Worm (Caenorhabditis elegans) whole organism, L4 larva: ENCODE measurements around the gene ugt-50.

Experiments used
- aly-2 ChIP-seq: sonication (generic microtip); optimal IDR thresholded peaks from 2 replicates; lab custom pipeline; 2018; ENCODE audit warnings: missing biosample characterization, missing genetic modification characterization
- ama-1 ChIP-seq: fragments of 150-350 bp; optimal IDR thresholded peaks from 2 replicates; lab custom pipeline; 2014; ENCODE audit warnings: inconsistent platforms, mixed read lengths
- ceh-32 ChIP-seq: sonication (generic microtip); optimal IDR thresholded peaks from 2 replicates; lab custom pipeline; 2016; ENCODE audit warnings: mild to moderate bottlenecking, missing genetic modification characterization, missing compliant biosample characterization; ENCODE audit not compliant: poor library complexity
- ceh-82 ChIP-seq: sonication (generic microtip); optimal IDR thresholded peaks from 2 replicates; lab custom pipeline; 2017; ENCODE audit warnings: missing biosample characterization, missing genetic modification characterization
- ces-1 ChIP-seq: fragments of 150-350 bp; sonication (generic microtip); optimal IDR thresholded peaks from 4 replicates; lab custom pipeline; 2014; ENCODE audit warnings: missing biosample characterization, missing genetic modification reagents, missing genetic modification characterization
- egl-43 ChIP-seq: fragments of 200-800 bp; sonication (Bioruptor generic); IDR thresholded peaks from 2 replicates; pipeline ENCODE4 v1.3.6; 2022; ENCODE audit warnings: missing genetic modification reagents, missing genetic modification characterization, missing compliant biosample characterization
- hlh-30 ChIP-seq: sonication (generic microtip); optimal IDR thresholded peaks from 2 replicates; lab custom pipeline; 2017; ENCODE audit warnings: antibody characterized with exemption, mild to moderate bottlenecking, missing genetic modification characterization, missing compliant biosample characterization; ENCODE audit not compliant: insufficient read depth
- hmg-1.1 ChIP-seq: fragments of 200-800 bp; sonication (Bioruptor generic); IDR thresholded peaks from 2 replicates; pipeline ENCODE4 v1.3.6; 2022; ENCODE audit warnings: missing genetic modification reagents, missing genetic modification characterization, missing compliant biosample characterization
- lin-39 ChIP-seq: fragments of 150-350 bp; optimal IDR thresholded peaks from 2 replicates; lab custom pipeline; 2014; ENCODE audit warnings: missing biosample characterization, missing genetic modification reagents, missing genetic modification characterization
- lsy-2 ChIP-seq, 2 experiments: fragments of 150-350 bp in 1 of 2; sonication (generic microtip) in 1 of 2; optimal IDR thresholded peaks; 2 replicates each; lab custom pipeline; 2014 to 2017; ENCODE audit warnings: missing biosample characterization in 2 of 2, missing genetic modification characterization in 2 of 2
- nhr-11 ChIP-seq: fragments of 150-350 bp; optimal IDR thresholded peaks from 2 replicates; lab custom pipeline; 2014; ENCODE audit warnings: missing biosample characterization, missing genetic modification characterization
- pha-4 ChIP-seq, 2 experiments: fragments of 150-350 bp in 1 of 2; fragments of 200-800 bp in 1 of 2; sonication (Bioruptor generic) in 1 of 2; IDR thresholded peaks in 1 of 2; optimal IDR thresholded peaks in 1 of 2; 2 replicates each; pipeline versions ENCODE4 v1.3.6 to Lab custom; 2014 to 2022; ENCODE audit warnings: missing genetic modification characterization in 2 of 2, missing genetic modification reagents in 2 of 2, missing biosample characterization in 1 of 2, missing compliant biosample characterization in 1 of 2
- pqm-1 ChIP-seq: sonication (generic microtip); optimal IDR thresholded peaks from 2 replicates; lab custom pipeline; 2017; ENCODE audit warnings: missing biosample characterization, missing genetic modification characterization
- ztf-11 ChIP-seq: fragments of 150-350 bp; optimal IDR thresholded peaks from 2 replicates; lab custom pipeline; 2014; ENCODE audit warnings: missing biosample characterization, missing genetic modification characterization

DNA sequence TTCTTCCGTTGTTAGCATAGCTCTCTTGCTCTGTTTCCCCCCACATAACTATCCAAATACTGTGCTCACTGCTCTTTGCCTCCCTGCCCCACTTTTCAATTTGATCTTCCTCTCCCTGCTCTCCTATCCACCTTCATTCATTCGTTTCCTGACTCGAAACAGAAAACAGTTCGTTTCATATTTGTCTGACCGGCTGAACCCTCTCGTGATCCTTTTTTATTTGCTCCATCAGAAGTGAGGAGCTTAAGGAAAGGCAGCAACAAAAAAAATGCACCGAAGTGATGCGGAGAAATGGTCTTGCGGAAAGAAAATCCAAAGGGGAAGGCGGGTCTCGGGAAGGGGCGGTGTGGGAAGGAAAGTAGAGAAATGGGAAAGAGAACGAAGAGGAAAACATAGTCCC, 30.1 kb downstream of the ugt-50 start:
- no peak for TF ChIP-seq aly-2 (tag; lab: Kevin White, UChicago)
- no peak for TF ChIP-seq hlh-30 (tag; lab: Kevin White, UChicago)
- no peak for TF ChIP-seq ceh-82 (tag; lab: Kevin White, UChicago)
- TF ChIP-seq lin-39 (tag; lab: Kevin White, UChicago) = no peak
- TF ChIP-seq ztf-11 (tag; lab: Kevin White, UChicago) = no peak
- TF ChIP-seq pqm-1 (tag; lab: Kevin White, UChicago) = no peak
- no peak for TF ChIP-seq lsy-2 (tag; optimal IDR thresholded peaks at IDR 0.05; lab: Kevin White, UChicago)
- no peak for TF ChIP-seq egl-43 (GFP tag; lab: Robert Waterston, UW)
- no peak for TF ChIP-seq ama-1 (lab: Kevin White, UChicago)
- TF ChIP-seq pha-4 (GFP tag; IDR thresholded peaks at IDR 0.05; lab: Robert Waterston, UW) = no peak
- TF ChIP-seq pha-4 (tag; optimal IDR thresholded peaks at IDR 0.05; lab: Kevin White, UChicago) = no peak
- no peak for TF ChIP-seq nhr-11
- no peak for TF ChIP-seq ceh-32 (tag; lab: Kevin White, UChicago)
- no peak for TF ChIP-seq ces-1 (GFP tag; lab: Kevin White, UChicago)
- no peak for TF ChIP-seq hmg-1.1 (GFP tag; lab: Robert Waterston, UW)
